Worm (Caenorhabditis elegans) whole organism, late embryonic: Measurements from ENCODE around the gene prx-10.
A peak's percentile ranks its signal among the peaks of the same experiment; 100 is the strongest.

Experiments used
- C08G9.2 ChIP-seq: sonication (generic microtip); optimal IDR thresholded peaks from 2 replicates; lab custom pipeline; 2016; ENCODE audit warnings: mild to moderate bottlenecking, missing genetic modification characterization, moderate library complexity, missing compliant biosample characterization
- K09A11.1 ChIP-seq: sonication (generic microtip); optimal IDR thresholded peaks from 2 replicates; lab custom pipeline; 2017; ENCODE audit warnings: antibody characterized with exemption, mild to moderate bottlenecking, missing genetic modification characterization, missing compliant biosample characterization; ENCODE audit not compliant: insufficient read depth
- Y22D7AL.16 ChIP-seq: sonication (generic microtip); optimal IDR thresholded peaks from 2 replicates; lab custom pipeline; 2016; ENCODE audit warnings: missing genetic modification characterization, missing compliant biosample characterization
- ceh-14 ChIP-seq: sonication (generic microtip); optimal IDR thresholded peaks from 2 replicates; lab custom pipeline; 2016; ENCODE audit warnings: missing genotype, missing genetic modification characterization, missing compliant biosample characterization
- ceh-22 ChIP-seq: sonication (generic microtip); optimal IDR thresholded peaks from 2 replicates; lab custom pipeline; 2017; ENCODE audit warnings: missing biosample characterization, missing genetic modification characterization
- ceh-31 ChIP-seq: sonication (generic microtip); optimal IDR thresholded peaks from 2 replicates; lab custom pipeline; 2016; ENCODE audit warnings: missing genetic modification characterization, missing compliant biosample characterization
- ceh-34 ChIP-seq: sonication (generic microtip); optimal IDR thresholded peaks from 2 replicates; lab custom pipeline; 2016; ENCODE audit warnings: mild to moderate bottlenecking, missing genetic modification characterization, missing compliant biosample characterization
- ceh-48 ChIP-seq: sonication (generic microtip); optimal IDR thresholded peaks from 2 replicates; lab custom pipeline; 2016; ENCODE audit warnings: missing genetic modification characterization, inconsistent platforms, missing compliant biosample characterization
- che-1 ChIP-seq: sonication (generic microtip); optimal IDR thresholded peaks from 2 replicates; lab custom pipeline; 2016; ENCODE audit warnings: mild to moderate bottlenecking, missing genetic modification characterization, missing compliant biosample characterization
- dve-1 ChIP-seq: sonication (generic microtip); optimal IDR thresholded peaks from 2 replicates; lab custom pipeline; 2017; ENCODE audit warnings: antibody characterized with exemption, mild to moderate bottlenecking, missing genetic modification characterization, missing compliant biosample characterization
- ets-4 ChIP-seq: sonication (generic microtip); optimal IDR thresholded peaks from 2 replicates; lab custom pipeline; 2016; ENCODE audit warnings: missing genetic modification characterization, missing compliant biosample characterization
- eyg-1 ChIP-seq: sonication (generic microtip); optimal IDR thresholded peaks from 2 replicates; lab custom pipeline; 2016; ENCODE audit warnings: missing genotype, missing genetic modification characterization, missing compliant biosample characterization
- fkh-10 ChIP-seq: fragments of 150-350 bp; optimal IDR thresholded peaks from 2 replicates; lab custom pipeline; 2014; ENCODE audit warnings: missing biosample characterization, missing genetic modification reagents, missing genetic modification characterization
- fkh-6 ChIP-seq: sonication (generic microtip); optimal IDR thresholded peaks from 2 replicates; lab custom pipeline; 2016; ENCODE audit warnings: missing genetic modification characterization, missing compliant biosample characterization
- hlh-13 ChIP-seq: fragments of 200-800 bp; sonication (Bioruptor generic); optimal IDR thresholded peaks from 2 replicates; lab custom pipeline; 2018; ENCODE audit warnings: mild to moderate bottlenecking, missing genetic modification characterization, missing compliant biosample characterization
- hlh-15 ChIP-seq: sonication (generic microtip); optimal IDR thresholded peaks from 2 replicates; lab custom pipeline; 2016; ENCODE audit warnings: missing genetic modification characterization, missing compliant biosample characterization
- hlh-30 ChIP-seq: sonication (generic microtip); optimal IDR thresholded peaks from 2 replicates; lab custom pipeline; 2017; ENCODE audit warnings: antibody characterized with exemption, missing genetic modification characterization, missing compliant biosample characterization; ENCODE audit not compliant: insufficient read depth
- hlh-8 ChIP-seq: sonication (generic microtip); optimal IDR thresholded peaks from 2 replicates; lab custom pipeline; 2016; ENCODE audit warnings: missing genotype, missing genetic modification characterization, missing compliant biosample characterization
- lin-11 ChIP-seq: fragments of 200-800 bp; sonication (Bioruptor generic); optimal IDR thresholded peaks from 2 replicates; lab custom pipeline; 2018; ENCODE audit warnings: mild to moderate bottlenecking, missing genetic modification characterization, missing compliant biosample characterization
- nfya-1 ChIP-seq: sonication (generic microtip); optimal IDR thresholded peaks from 2 replicates; lab custom pipeline; 2017; ENCODE audit warnings: missing genetic modification characterization, mild to moderate bottlenecking, missing compliant biosample characterization, antibody characterized with exemption, moderate library complexity
- nhr-232 ChIP-seq: sonication (generic microtip); optimal IDR thresholded peaks from 2 replicates; lab custom pipeline; 2016; ENCODE audit warnings: missing genetic modification characterization, missing compliant biosample characterization
- odd-2 ChIP-seq: sonication (generic microtip); optimal IDR thresholded peaks from 2 replicates; lab custom pipeline; 2017; ENCODE audit warnings: antibody characterized with exemption, mild to moderate bottlenecking, missing genetic modification characterization, missing compliant biosample characterization
- pax-1 ChIP-seq: fragments of 150-350 bp; optimal IDR thresholded peaks from 2 replicates; lab custom pipeline; 2014; ENCODE audit warnings: missing biosample characterization, missing genetic modification characterization
- ref-2 ChIP-seq: sonication (generic microtip); optimal IDR thresholded peaks from 2 replicates; lab custom pipeline; 2016; ENCODE audit warnings: missing genetic modification characterization, missing compliant biosample characterization
- rnt-1 ChIP-seq: sonication (generic microtip); optimal IDR thresholded peaks from 2 replicates; lab custom pipeline; 2016; ENCODE audit warnings: missing genetic modification characterization, missing compliant biosample characterization
- sox-2 ChIP-seq: fragments of 200-800 bp; sonication (Bioruptor generic); IDR thresholded peaks from 2 replicates; pipeline ENCODE4 v1.3.6; 2022; ENCODE audit warnings: missing genetic modification reagents, missing genetic modification characterization, missing compliant biosample characterization
- ttx-3 ChIP-seq: sonication (generic microtip); optimal IDR thresholded peaks from 2 replicates; lab custom pipeline; 2016; ENCODE audit warnings: missing genetic modification reagents, missing genetic modification characterization, missing compliant biosample characterization
- unc-42 ChIP-seq: sonication (generic microtip); optimal IDR thresholded peaks from 2 replicates; lab custom pipeline; 2016; ENCODE audit warnings: missing genotype, missing genetic modification characterization, missing compliant biosample characterization
- unc-55 ChIP-seq: sonication (generic microtip); optimal IDR thresholded peaks from 2 replicates; lab custom pipeline; 2017; ENCODE audit warnings: missing biosample characterization, missing genetic modification reagents, missing genetic modification characterization
- zip-5 ChIP-seq: sonication (generic microtip); optimal IDR thresholded peaks from 2 replicates; lab custom pipeline; 2016; ENCODE audit warnings: missing genetic modification characterization, missing compliant biosample characterization
- ztf-16 ChIP-seq: sonication (generic microtip); optimal IDR thresholded peaks from 2 replicates; lab custom pipeline; 2017; ENCODE audit warnings: missing genetic modification characterization, missing compliant biosample characterization

prx-10 gene

DNA sequence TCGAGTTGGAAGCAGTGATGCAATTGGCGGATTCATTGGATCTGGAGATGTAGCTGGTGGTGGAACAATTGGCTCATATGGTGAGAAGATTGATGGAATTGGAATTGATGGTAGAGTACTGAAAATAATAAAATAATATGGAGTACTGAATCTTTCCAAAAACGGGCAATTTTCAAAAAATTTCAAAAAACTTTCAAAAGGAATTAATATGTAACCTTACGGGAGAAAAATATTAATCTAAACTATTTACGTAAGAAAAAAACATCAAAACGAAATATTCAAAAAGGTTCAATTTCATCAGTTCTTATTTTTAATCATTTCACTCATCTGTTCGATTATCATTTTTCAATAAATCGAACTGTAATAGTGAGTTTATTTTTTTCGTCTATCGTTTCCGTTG, 33.6 kb downstream of the prx-10 start, which contains the start of gene ZC395.4:
ZC395.4 (plus strand) TSS at position 301 of the 400 bp plus-strand sequence.
- TF ChIP-seq ttx-3 (tag; lab: Kevin White, UChicago) (no peak), ztf-16 (tag; lab: Kevin White, UChicago) (no peak)

DNA sequence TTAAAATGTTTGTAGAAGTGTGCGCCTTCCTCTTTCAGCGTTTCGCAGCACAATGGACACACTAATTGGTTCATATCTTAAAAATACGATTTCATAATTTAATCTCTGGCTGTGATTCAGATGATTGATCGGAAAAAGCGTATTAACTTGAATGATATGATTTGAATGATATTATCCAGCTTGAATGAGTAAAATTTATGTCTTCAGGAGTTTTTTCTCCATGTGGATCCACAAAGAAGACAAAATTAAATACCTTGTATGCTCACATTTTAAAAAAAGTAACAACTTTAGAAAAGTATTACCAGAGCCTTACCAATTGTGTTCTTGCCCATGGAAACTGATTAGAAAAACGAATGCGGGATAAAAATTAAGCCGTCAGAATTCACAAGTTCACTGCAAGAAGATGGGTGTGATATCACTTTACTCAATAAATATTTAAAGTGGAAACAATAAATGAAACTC, 37.2 kb downstream of the prx-10 start, which contains the start of gene ztf-8:
ztf-8 (minus strand) TSS at position 76 of the 462 bp plus-strand sequence.
- TF ChIP-seq unc-55 (GFP tag; lab: Kevin White, UChicago), result no peak
- TF ChIP-seq ceh-34, result no peak
- no peak for TF ChIP-seq dve-1 (tag; lab: Kevin White, UChicago)
- no peak for TF ChIP-seq che-1 (tag; lab: Kevin White, UChicago)
- no peak for TF ChIP-seq ceh-22
- TF ChIP-seq rnt-1, result no peak
- TF ChIP-seq fkh-6, result no peak

DNA sequence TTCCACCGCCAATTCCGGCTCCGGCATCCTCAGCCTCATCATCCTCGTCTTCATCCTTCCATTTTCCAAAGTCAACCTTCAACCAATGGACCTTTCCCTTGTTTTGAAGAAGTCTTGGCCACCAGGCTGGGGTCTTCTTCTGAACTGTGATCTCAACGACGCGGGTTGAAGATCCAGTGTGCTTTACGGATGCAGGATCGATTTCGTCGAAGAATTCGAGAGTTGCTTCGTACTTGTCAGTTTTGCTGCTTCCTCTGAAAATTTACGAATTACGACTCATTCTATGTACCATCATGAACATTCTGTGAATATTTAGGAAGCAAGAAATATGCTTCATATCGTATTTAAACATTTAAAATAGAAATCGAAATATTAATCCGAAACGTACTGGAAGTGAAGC, 38.0 kb downstream of the prx-10 start:
- TF ChIP-seq lin-11 (tag; lab: Kevin White, UChicago) (no peak), ceh-14 (tag; lab: Kevin White, UChicago) (no peak), Y22D7AL.16 (tag; lab: Kevin White, UChicago) (no peak), odd-2 (tag; lab: Kevin White, UChicago) (no peak), ets-4 (no peak), hlh-30 (tag; lab: Kevin White, UChicago) (no peak), unc-42 (tag; lab: Kevin White, UChicago) (no peak), pax-1 (tag; lab: Kevin White, UChicago) (no peak), hlh-15 (tag; lab: Kevin White, UChicago) (no peak), fkh-10 (no peak), ceh-22 (no peak), hlh-8 (no peak), hlh-13 (GFP tag; lab: Kevin White, UChicago) (no peak), ceh-34 (no peak)

DNA sequence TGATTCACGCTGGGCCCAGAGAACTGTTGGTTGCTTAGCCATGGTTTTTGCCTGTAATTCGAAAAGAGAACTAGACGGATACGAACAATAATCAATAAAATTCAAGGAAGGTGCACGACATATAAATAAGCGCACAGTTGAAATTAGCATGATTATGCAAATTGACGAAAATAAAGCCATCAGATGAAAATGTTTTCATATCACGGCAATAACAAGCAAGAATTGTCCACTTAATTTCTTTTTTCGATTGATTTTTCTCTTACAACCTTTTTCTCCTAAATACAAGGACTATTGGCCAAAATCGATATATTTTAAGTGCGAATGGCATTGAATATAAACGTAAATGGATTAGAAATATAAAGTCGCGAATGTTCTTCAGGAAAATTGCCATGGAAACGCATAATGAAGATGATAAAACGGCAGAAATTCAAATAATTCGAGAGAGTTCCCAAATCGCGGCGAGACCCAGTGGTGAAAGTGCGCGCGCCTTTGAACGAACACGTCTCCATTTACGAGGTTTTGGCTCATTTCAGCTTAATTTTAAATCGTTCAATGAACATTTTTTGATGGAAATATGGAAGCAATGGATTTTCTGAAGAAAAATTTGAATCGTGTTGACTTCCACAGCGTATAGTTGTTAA, 38.6 kb downstream of the prx-10 start, which contains the start of the genes daf-41 and toc-1:
daf-41 (minus strand) TSS at position 51 of the 641 bp plus-strand sequence.
toc-1 (plus strand) TSS at position 537 of the 641 bp plus-strand sequence.
- TF ChIP-seq ceh-14 (tag; lab: Kevin White, UChicago) (peak; percentile 49), ref-2 (tag; lab: Kevin White, UChicago) (no peak), nhr-232 (tag; lab: Kevin White, UChicago) (no peak), dve-1 (tag; lab: Kevin White, UChicago) (no peak), K09A11.1 (tag; lab: Kevin White, UChicago) (no peak), ceh-34 (peak; percentile 18), ceh-31 (tag; lab: Kevin White, UChicago) (peak; percentile 44), C08G9.2 (no peak), nfya-1 (tag; lab: Kevin White, UChicago) (peak; percentile 23), sox-2 (no peak), che-1 (tag; lab: Kevin White, UChicago) (no peak), unc-42 (tag; lab: Kevin White, UChicago) (peak; percentile 22), unc-55 (GFP tag; lab: Kevin White, UChicago) (peak; percentile 22), ceh-48 (peak; percentile 4)
- TF ChIP-seq, all 69 proteins: peak for 7

DNA sequence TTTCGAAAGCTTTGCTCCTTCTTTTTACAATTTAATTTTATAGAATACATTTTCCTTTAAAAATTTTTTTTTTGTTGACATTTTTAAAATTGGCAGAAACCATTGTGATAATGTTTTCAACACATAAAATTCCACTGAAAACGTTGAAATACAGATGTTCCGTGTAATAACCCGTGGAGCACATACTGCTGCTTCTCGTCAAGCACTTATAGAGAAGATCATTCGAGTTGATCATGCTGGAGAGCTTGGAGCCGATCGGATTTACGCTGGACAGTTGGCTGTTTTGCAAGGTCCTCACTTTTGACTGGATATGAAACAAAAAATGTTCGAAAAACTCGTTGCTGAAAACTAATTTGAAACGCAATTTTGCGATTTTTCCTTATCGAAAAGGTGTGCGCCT, 41.5 kb downstream of the prx-10 start, which contains the start of gene clk-1:
clk-1 (plus strand) TSS at position 155 of the 400 bp plus-strand sequence.
- no peak for TF ChIP-seq ceh-31 (tag; lab: Kevin White, UChicago)
- TF ChIP-seq zip-5 (tag; lab: Kevin White, UChicago), result no peak
- TF ChIP-seq, all 69 proteins: peak for 0

DNA sequence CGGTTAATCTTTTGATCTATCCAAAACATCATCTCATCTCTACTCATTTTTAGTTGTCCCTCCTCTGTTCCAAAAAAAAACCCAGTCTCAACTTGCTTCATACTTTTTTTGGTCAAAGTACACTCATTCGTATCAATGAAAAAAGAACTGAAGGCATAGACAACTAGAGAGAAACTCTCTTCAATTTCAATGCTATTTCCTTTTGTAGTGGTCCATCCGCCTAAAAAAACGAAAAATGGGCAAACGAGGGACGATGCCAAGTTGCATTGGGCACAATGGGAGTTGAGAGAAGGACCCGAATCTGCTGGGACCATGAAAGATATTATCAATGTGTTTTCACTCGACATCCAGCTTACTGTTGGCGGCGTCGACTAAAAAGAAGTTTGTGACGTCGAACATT, 44.0 kb downstream of the prx-10 start:
- no peak for TF ChIP-seq eyg-1 (tag; lab: Kevin White, UChicago)
- no peak for TF ChIP-seq hlh-13 (GFP tag; lab: Kevin White, UChicago)
